Fruit fly (Drosophila melanogaster) whole organism, pupa: ENCODE data around the gene CG4691.

ENCODE experiments used
- CG10348 ChIP-seq: fragments of 200-800 bp; sonication (Bioruptor generic); IDR thresholded peaks from 2 replicates; pipeline ENCODE4 v1.3.6; 2022; ENCODE audit warnings: missing biosample characterization, missing genetic modification characterization
- CG12605 ChIP-seq: fragments of 200-800 bp; sonication (Bioruptor generic); IDR thresholded peaks from 2 replicates; pipeline ENCODE4 v1.3.6; 2022; ENCODE audit warnings: missing biosample characterization, missing genetic modification characterization
- CG13204 ChIP-seq: fragments of 200-800 bp; sonication (Bioruptor generic); optimal IDR thresholded peaks from 2 replicates; lab custom pipeline; 2018; ENCODE audit warnings: missing biosample characterization, mild to moderate bottlenecking, missing genetic modification characterization, moderate library complexity
- CG14655 ChIP-seq: fragments of 200-800 bp; sonication (Bioruptor generic); optimal IDR thresholded peaks from 3 replicates; lab custom pipeline; 2017; ENCODE audit warnings: mild to moderate bottlenecking, missing biosample characterization, missing genetic modification reagents, missing genetic modification characterization
- CG15710 ChIP-seq: fragments of 200-800 bp; sonication (Bioruptor generic); optimal IDR thresholded peaks from 2 replicates; lab custom pipeline; 2018; ENCODE audit warnings: missing biosample characterization, mild to moderate bottlenecking, missing genetic modification characterization, moderate library complexity
- CG17806 ChIP-seq: fragments of 200-800 bp; sonication (Bioruptor generic); optimal IDR thresholded peaks from 2 replicates; lab custom pipeline; 2018; ENCODE audit warnings: missing biosample characterization, mild to moderate bottlenecking, missing genetic modification characterization, moderate library complexity
- CG32121 ChIP-seq: fragments of 200-800 bp; sonication (Bioruptor generic); IDR thresholded peaks from 2 replicates; pipeline ENCODE4 v1.3.6; 2022; ENCODE audit warnings: missing biosample characterization, missing genetic modification characterization
- CG34367 ChIP-seq: fragments of 200-800 bp; sonication (Bioruptor generic); optimal IDR thresholded peaks from 2 replicates; lab custom pipeline; 2018; ENCODE audit warnings: missing biosample characterization, mild to moderate bottlenecking, missing genetic modification characterization
- CG4496 ChIP-seq: fragments of 200-800 bp; sonication (Bioruptor generic); IDR thresholded peaks from 3 replicates; pipeline ENCODE4 v1.3.6; 2022; ENCODE audit warnings: missing biosample characterization, missing genetic modification characterization
- CG8159 ChIP-seq: fragments of 200-800 bp; sonication (Bioruptor generic); optimal IDR thresholded peaks from 3 replicates; lab custom pipeline; 2018; ENCODE audit warnings: missing biosample characterization, mild to moderate bottlenecking, missing genetic modification characterization, moderate library complexity
- CG8301 ChIP-seq: fragments of 200-800 bp; sonication (Bioruptor generic); optimal IDR thresholded peaks from 2 replicates; lab custom pipeline; 2018; ENCODE audit warnings: missing biosample characterization, mild to moderate bottlenecking, missing genetic modification characterization
- CG9948 ChIP-seq: fragments of 200-800 bp; sonication (Bioruptor generic); optimal IDR thresholded peaks from 2 replicates; lab custom pipeline; 2018; ENCODE audit warnings: missing biosample characterization, mild to moderate bottlenecking, missing genetic modification characterization, moderate library complexity
- D1 ChIP-seq: fragments of 200-800 bp; sonication (Bioruptor generic); optimal IDR thresholded peaks from 2 replicates; lab custom pipeline; 2018; ENCODE audit warnings: missing biosample characterization, mild to moderate bottlenecking, missing genetic modification characterization, moderate library complexity
- EcR ChIP-seq: fragments of 200-800 bp; sonication (Bioruptor generic); optimal IDR thresholded peaks from 3 replicates; lab custom pipeline; 2019; ENCODE audit warnings: missing biosample characterization, missing genetic modification characterization, mild to moderate bottlenecking, moderate library complexity, missing genetic modification reagents
- Ets98B ChIP-seq: fragments of 200-800 bp; sonication (Bioruptor generic); IDR thresholded peaks from 2 replicates; pipeline ENCODE4 v1.3.6; 2022; ENCODE audit warnings: missing biosample characterization, missing genetic modification characterization
- Pif1A ChIP-seq: fragments of 200-800 bp; sonication (Bioruptor generic); optimal IDR thresholded peaks from 3 replicates; lab custom pipeline; 2016; ENCODE audit warnings: missing biosample characterization, missing genetic modification characterization
- Pif1B ChIP-seq: fragments of 200-800 bp; sonication (Bioruptor generic); optimal IDR thresholded peaks from 3 replicates; lab custom pipeline; 2016; ENCODE audit warnings: missing biosample characterization, missing genetic modification characterization
- Snoo ChIP-seq: fragments of 200-800 bp; sonication (Bioruptor generic); optimal IDR thresholded peaks from 3 replicates; lab custom pipeline; 2017; ENCODE audit warnings: missing biosample characterization, mild to moderate bottlenecking, missing genetic modification characterization, inconsistent platforms
- fd96Ca ChIP-seq: fragments of 200-800 bp; sonication (Bioruptor generic); IDR thresholded peaks from 3 replicates; pipeline ENCODE4 v1.3.6; 2022; ENCODE audit warnings: missing biosample characterization, missing genetic modification characterization
- gl ChIP-seq: fragments of 200-800 bp; sonication (Bioruptor generic); optimal IDR thresholded peaks from 2 replicates; lab custom pipeline; 2018; ENCODE audit warnings: missing biosample characterization, mild to moderate bottlenecking, missing genetic modification characterization
- rn ChIP-seq: fragments of 200-800 bp; sonication (Bioruptor generic); IDR thresholded peaks from 2 replicates; pipeline ENCODE4 v1.3.6; 2022; ENCODE audit warnings: missing biosample characterization, missing genetic modification characterization

The CG4691 gene

dm6 chr2L:14774713-14775112, 14.1 kb downstream of the CG4691 start, which contains the start of gene CG4650:
TSS of gene CG4650 (minus strand) at chr2L:14774981.
- TF ChIP-seq Snoo (tag; lab: Kevin White, UChicago) (no peak), CG8301 (tag; lab: Kevin White, UChicago) (no peak), EcR (GFP tag; lab: Kevin White, UChicago) (no peak), CG34367 (tag; lab: Kevin White, UChicago) (no peak), CG9948 (tag; lab: Kevin White, UChicago) (no peak), CG14655 (GFP tag; lab: Kevin White, UChicago) (no peak), Ets98B (GFP tag; lab: Robert Waterston, UW) (no peak), CG8159 (tag; lab: Kevin White, UChicago) (no peak), CG12605 (GFP tag; lab: Robert Waterston, UW) (no peak), gl (tag; lab: Kevin White, UChicago) (no peak), CG32121 (no peak), rn (GFP tag; lab: Robert Waterston, UW) (no peak), fd96Ca (GFP tag; lab: Robert Waterston, UW) (no peak), CG13204 (no peak)

dm6 chr2L:14784498-14784897, 23.9 kb downstream of the CG4691 start, which contains the start of gene CG18636:
TSS of gene CG18636 (minus strand) at chr2L:14784598.
- no peak for TF ChIP-seq CG12605 (GFP tag; lab: Robert Waterston, UW)
- TF ChIP-seq D1 (tag; lab: Kevin White, UChicago): no peak
- TF ChIP-seq CG8301 (tag; lab: Kevin White, UChicago): no peak
- TF ChIP-seq Pif1B (GFP tag; lab: Kevin White, UChicago): no peak
- no peak for TF ChIP-seq EcR (GFP tag; lab: Kevin White, UChicago)
- TF ChIP-seq fd96Ca (GFP tag; lab: Robert Waterston, UW): no peak
- TF ChIP-seq CG8159 (tag; lab: Kevin White, UChicago): no peak
- no peak for TF ChIP-seq CG13204
- TF ChIP-seq rn (GFP tag; lab: Robert Waterston, UW): no peak
- no peak for TF ChIP-seq gl (tag; lab: Kevin White, UChicago)
- TF ChIP-seq CG10348 (GFP tag; lab: Robert Waterston, UW): no peak

DNA sequence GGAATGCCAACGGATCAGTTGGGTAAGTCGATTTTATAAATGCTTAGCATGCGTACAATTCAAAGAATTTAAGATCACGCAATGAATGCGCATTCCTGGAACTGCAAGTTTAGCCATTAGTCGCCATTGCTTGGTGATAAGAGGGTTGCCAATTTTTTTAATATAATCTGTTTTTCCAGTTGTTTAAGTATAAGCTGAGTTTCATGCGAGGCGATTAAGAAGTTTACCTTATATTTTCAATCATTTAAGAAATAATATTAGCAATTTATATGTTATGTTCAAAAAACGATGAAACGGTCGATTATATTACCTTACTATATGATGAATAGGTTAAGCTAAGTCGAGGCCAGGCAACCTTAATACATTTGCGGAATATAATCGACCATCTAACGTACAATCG, 36.0 kb downstream of the CG4691 start, which contains the start of gene CG18420:
Gene CG18420, minus strand, starts transcription at position 101 of the 400 bp plus-strand sequence.
- TF ChIP-seq Pif1A (no peak), Snoo (tag; lab: Kevin White, UChicago) (no peak), D1 (tag; lab: Kevin White, UChicago) (no peak), CG34367 (tag; lab: Kevin White, UChicago) (no peak), CG4496 (GFP tag; lab: Robert Waterston, UW) (no peak), Ets98B (GFP tag; lab: Robert Waterston, UW) (no peak), fd96Ca (GFP tag; lab: Robert Waterston, UW) (no peak), EcR (GFP tag; lab: Kevin White, UChicago) (no peak), gl (tag; lab: Kevin White, UChicago) (no peak)

DNA sequence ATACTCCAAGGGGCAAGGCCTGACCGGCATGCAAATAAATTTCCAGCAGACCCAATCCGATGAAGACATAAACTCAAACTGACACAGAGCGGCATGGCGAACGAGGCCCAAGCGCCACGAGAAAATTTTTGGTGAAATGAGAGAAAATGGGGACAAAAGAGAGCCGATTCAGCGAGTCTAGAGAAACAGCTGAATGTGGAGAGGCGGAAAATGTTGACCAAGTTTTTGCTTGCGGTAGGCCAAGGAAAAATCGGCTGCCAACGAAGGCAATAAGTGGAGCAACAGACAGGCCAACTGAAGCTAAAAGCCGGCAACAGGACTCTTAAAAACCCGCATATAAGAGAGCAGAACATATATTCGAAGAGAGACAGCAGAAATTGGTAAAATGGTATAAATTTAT, 37.0 kb downstream of the CG4691 start:
- no peak for TF ChIP-seq Snoo (tag; lab: Kevin White, UChicago)
- TF ChIP-seq CG14655 (GFP tag; lab: Kevin White, UChicago): no peak
- no peak for TF ChIP-seq CG17806
- TF ChIP-seq gl (tag; lab: Kevin White, UChicago): no peak
- no peak for TF ChIP-seq CG15710 (tag; lab: Kevin White, UChicago)
- no peak for TF ChIP-seq CG8301 (tag; lab: Kevin White, UChicago)
- no peak for TF ChIP-seq CG13204
- TF ChIP-seq CG12605 (GFP tag; lab: Robert Waterston, UW): no peak
- TF ChIP-seq D1 (tag; lab: Kevin White, UChicago): no peak
- TF ChIP-seq CG8159 (tag; lab: Kevin White, UChicago): no peak
- no peak for TF ChIP-seq Pif1A
- TF ChIP-seq CG9948 (tag; lab: Kevin White, UChicago): no peak
- TF ChIP-seq CG34367 (tag; lab: Kevin White, UChicago): no peak
- TF ChIP-seq Pif1B (GFP tag; lab: Kevin White, UChicago): no peak
- TF ChIP-seq CG32121: no peak
- TF ChIP-seq CG4496 (GFP tag; lab: Robert Waterston, UW): no peak
- no peak for TF ChIP-seq Ets98B (GFP tag; lab: Robert Waterston, UW)
- no peak for TF ChIP-seq rn (GFP tag; lab: Robert Waterston, UW)
- TF ChIP-seq CG10348 (GFP tag; lab: Robert Waterston, UW): no peak
- TF ChIP-seq, all 21 proteins: peak for 0

DNA sequence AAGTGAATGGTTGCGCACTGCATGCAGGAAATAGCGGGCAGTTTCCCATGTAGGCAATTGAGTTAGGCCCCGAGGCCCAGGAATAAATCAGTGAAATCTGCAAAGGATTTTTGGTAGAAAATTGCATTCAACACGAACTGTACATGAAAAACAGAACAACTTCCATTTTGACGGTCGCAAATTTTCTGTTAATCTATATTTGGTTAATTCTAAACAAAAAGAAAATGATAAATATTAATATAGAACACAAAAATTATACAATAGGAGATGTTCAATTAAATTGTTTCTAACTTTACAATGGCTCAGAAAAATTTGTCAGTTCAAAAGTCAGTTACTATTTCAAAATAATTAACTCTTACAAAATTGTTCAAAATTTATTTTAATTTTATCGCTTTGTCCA, 41.5 kb downstream of the CG4691 start, which contains the start of gene CG33308:
Gene CG33308, plus strand, starts transcription at position 301 of the 400 bp plus-strand sequence.
- TF ChIP-seq D1 (tag; lab: Kevin White, UChicago) (no peak), gl (tag; lab: Kevin White, UChicago) (no peak), rn (GFP tag; lab: Robert Waterston, UW) (no peak)
- TF ChIP-seq, all 21 proteins: peak for 0

DNA sequence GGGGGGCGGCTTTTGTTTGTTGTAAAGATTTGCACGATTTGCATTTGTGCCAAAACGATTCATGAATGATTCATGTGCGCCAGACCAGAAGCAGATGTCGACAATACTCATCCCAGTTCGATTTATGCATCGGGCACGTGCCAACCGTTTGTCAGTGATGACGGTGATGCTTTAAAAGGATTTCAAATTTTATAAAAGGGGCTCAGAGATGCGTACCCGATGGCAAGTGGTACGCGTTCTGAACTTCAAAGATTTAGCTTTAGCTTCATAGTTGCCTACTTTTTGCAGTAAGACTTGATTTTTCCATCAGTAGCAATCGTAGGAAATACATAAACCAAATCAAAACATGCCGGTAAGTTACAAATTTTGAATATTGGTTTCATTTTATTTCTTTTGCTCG, 49.9 kb downstream of the CG4691 start, which contains the start of gene CG33309:
Gene CG33309, plus strand, starts transcription at position 301 of the 400 bp plus-strand sequence.
- TF ChIP-seq EcR (GFP tag; lab: Kevin White, UChicago): no peak
